Worm (Caenorhabditis elegans) whole organism, L2 larva: Measurements from ENCODE around the gene F07F6.7.

Experiments used
- C34F6.9 ChIP-seq: fragments of 150-350 bp; optimal IDR thresholded peaks from 2 replicates; lab custom pipeline; 2014; ENCODE audit warnings: missing biosample characterization, missing genetic modification characterization
- F13H6.1 ChIP-seq: sonication (generic microtip); optimal IDR thresholded peaks from 2 replicates; lab custom pipeline; 2016; ENCODE audit warnings: missing genetic modification characterization, missing compliant biosample characterization
- R02D3.7 ChIP-seq: fragments of 150-350 bp; optimal IDR thresholded peaks from 2 replicates; lab custom pipeline; 2014; ENCODE audit warnings: missing biosample characterization, missing genetic modification characterization
- Y55F3AM.14 ChIP-seq: fragments of 200-800 bp; sonication (Bioruptor generic); optimal IDR thresholded peaks from 2 replicates; lab custom pipeline; 2018; ENCODE audit warnings: mild to moderate bottlenecking, missing genetic modification characterization, missing compliant biosample characterization
- ZK546.5 ChIP-seq: sonication (generic microtip); optimal IDR thresholded peaks from 2 replicates; lab custom pipeline; 2017; ENCODE audit warnings: missing biosample characterization, missing genetic modification characterization
- alr-1 ChIP-seq: fragments of 150-350 bp; optimal IDR thresholded peaks from 2 replicates; lab custom pipeline; 2014; ENCODE audit warnings: missing biosample characterization, missing genetic modification characterization
- blmp-1 ChIP-seq: sonication (generic microtip); optimal IDR thresholded peaks from 2 replicates; lab custom pipeline; 2017; ENCODE audit warnings: missing genetic modification characterization, mild to moderate bottlenecking, missing compliant biosample characterization, antibody characterized with exemption, moderate library complexity; ENCODE audit not compliant: insufficient read depth
- crh-2 ChIP-seq: sonication (generic microtip); optimal IDR thresholded peaks from 2 replicates; lab custom pipeline; 2017; ENCODE audit warnings: missing biosample characterization, missing genetic modification characterization
- dmd-4 ChIP-seq: sonication (generic microtip); optimal IDR thresholded peaks from 2 replicates; lab custom pipeline; 2017; ENCODE audit warnings: missing biosample characterization, missing genetic modification characterization
- elt-1 ChIP-seq: fragments of 150-350 bp; optimal IDR thresholded peaks from 2 replicates; lab custom pipeline; 2014; ENCODE audit warnings: missing biosample characterization, missing genetic modification characterization
- fos-1 ChIP-seq: fragments of 150-350 bp; optimal IDR thresholded peaks from 2 replicates; lab custom pipeline; 2014; ENCODE audit warnings: missing biosample characterization, missing genetic modification characterization
- gmeb-1 ChIP-seq: fragments of 150-350 bp; optimal IDR thresholded peaks from 2 replicates; lab custom pipeline; 2014; ENCODE audit warnings: missing biosample characterization, missing genetic modification characterization
- lin-11 ChIP-seq: fragments of 150-350 bp; sonication (generic microtip); optimal IDR thresholded peaks from 2 replicates; lab custom pipeline; 2014; ENCODE audit warnings: missing biosample characterization, missing genetic modification characterization, inconsistent platforms, mixed read lengths
- lin-13 ChIP-seq: fragments of 150-350 bp; optimal IDR thresholded peaks from 2 replicates; lab custom pipeline; 2014; ENCODE audit warnings: missing biosample characterization, missing genetic modification reagents, missing genetic modification characterization
- lsy-2 ChIP-seq, 2 experiments: fragments of 150-350 bp in 1 of 2; sonication (generic microtip) in 1 of 2; optimal IDR thresholded peaks; 2 replicates each; lab custom pipeline; 2014 to 2017; ENCODE audit warnings: missing biosample characterization in 2 of 2, missing genetic modification characterization in 2 of 2
- mbf-1 ChIP-seq: sonication (generic microtip); optimal IDR thresholded peaks from 2 replicates; lab custom pipeline; 2017; ENCODE audit warnings: missing biosample characterization, missing genetic modification characterization
- mdl-1 ChIP-seq, 2 experiments: fragments of 150-350 bp in 1 of 2; sonication (generic microtip) in 1 of 2; optimal IDR thresholded peaks; 2 replicates each; lab custom pipeline; 2017; ENCODE audit warnings: missing biosample characterization in 2 of 2, missing genetic modification characterization in 2 of 2
- nhr-12 ChIP-seq: fragments of 150-350 bp; optimal IDR thresholded peaks from 2 replicates; lab custom pipeline; 2014; ENCODE audit warnings: missing biosample characterization, missing genetic modification characterization
- nhr-129 ChIP-seq: fragments of 150-350 bp; optimal IDR thresholded peaks from 2 replicates; lab custom pipeline; 2014; ENCODE audit warnings: missing biosample characterization, missing genetic modification characterization
- nhr-237 ChIP-seq: fragments of 150-350 bp; optimal IDR thresholded peaks from 2 replicates; lab custom pipeline; 2014; ENCODE audit warnings: missing biosample characterization, missing genetic modification characterization
- nhr-25 ChIP-seq: fragments of 150-350 bp; sonication (generic microtip); optimal IDR thresholded peaks from 3 replicates; lab custom pipeline; 2014; ENCODE audit warnings: missing biosample characterization, missing genetic modification characterization
- nhr-77 ChIP-seq: fragments of 150-350 bp; optimal IDR thresholded peaks from 2 replicates; lab custom pipeline; 2014; ENCODE audit warnings: missing biosample characterization, missing genetic modification characterization
- sem-4 ChIP-seq: fragments of 150-350 bp; optimal IDR thresholded peaks from 2 replicates; lab custom pipeline; 2014; ENCODE audit warnings: missing biosample characterization, missing genetic modification reagents, missing genetic modification characterization
- sma-3 ChIP-seq: sonication (generic microtip); optimal IDR thresholded peaks from 2 replicates; lab custom pipeline; 2016; ENCODE audit warnings: missing genetic modification reagents, missing genetic modification characterization, missing compliant biosample characterization
- sma-9 ChIP-seq, 2 experiments: fragments of 150-350 bp in 1 of 2; sonication (generic microtip) in 1 of 2; optimal IDR thresholded peaks; 2 replicates each; lab custom pipeline; 2014 to 2016; ENCODE audit warnings: missing genetic modification characterization in 2 of 2, mild to moderate bottlenecking in 1 of 2, missing biosample characterization in 1 of 2, missing compliant biosample characterization in 1 of 2, missing genetic modification reagents in 1 of 2, moderate library complexity in 1 of 2
- snpc-4 ChIP-seq: fragments of 150-350 bp; optimal IDR thresholded peaks from 2 replicates; lab custom pipeline; 2014; ENCODE audit warnings: missing biosample characterization, missing genetic modification characterization
- unc-55 ChIP-seq: fragments of 150-350 bp; sonication (generic microtip); optimal IDR thresholded peaks from 3 replicates; lab custom pipeline; 2014; ENCODE audit warnings: missing biosample characterization, missing genetic modification reagents, missing genetic modification characterization
- zag-1 ChIP-seq: fragments of 150-350 bp; optimal IDR thresholded peaks from 2 replicates; lab custom pipeline; 2014; ENCODE audit warnings: missing biosample characterization, missing genetic modification characterization
- ztf-4 ChIP-seq: fragments of 150-350 bp; optimal IDR thresholded peaks from 2 replicates; lab custom pipeline; 2014; ENCODE audit warnings: missing biosample characterization, missing genetic modification characterization

The F07F6.7 gene

ce11 chrII:5423832-5424231, at the start of gene F07F6.7:
Gene F07F6.7 (minus strand): TSS chrII:5423858.
- TF ChIP-seq nhr-25 (peak; percentile 13), sem-4 (tag; lab: Kevin White, UChicago) (peak; percentile 7), nhr-12 (tag; lab: Kevin White, UChicago) (no peak), snpc-4 (tag; lab: Kevin White, UChicago) (no peak), ztf-4 (tag; lab: Kevin White, UChicago) (peak; percentile 12), lsy-2 (tag; optimal IDR thresholded peaks at IDR 0.05; lab: Kevin White, UChicago) (peak in 1 of 2 experiments; percentile 33)

DNA sequence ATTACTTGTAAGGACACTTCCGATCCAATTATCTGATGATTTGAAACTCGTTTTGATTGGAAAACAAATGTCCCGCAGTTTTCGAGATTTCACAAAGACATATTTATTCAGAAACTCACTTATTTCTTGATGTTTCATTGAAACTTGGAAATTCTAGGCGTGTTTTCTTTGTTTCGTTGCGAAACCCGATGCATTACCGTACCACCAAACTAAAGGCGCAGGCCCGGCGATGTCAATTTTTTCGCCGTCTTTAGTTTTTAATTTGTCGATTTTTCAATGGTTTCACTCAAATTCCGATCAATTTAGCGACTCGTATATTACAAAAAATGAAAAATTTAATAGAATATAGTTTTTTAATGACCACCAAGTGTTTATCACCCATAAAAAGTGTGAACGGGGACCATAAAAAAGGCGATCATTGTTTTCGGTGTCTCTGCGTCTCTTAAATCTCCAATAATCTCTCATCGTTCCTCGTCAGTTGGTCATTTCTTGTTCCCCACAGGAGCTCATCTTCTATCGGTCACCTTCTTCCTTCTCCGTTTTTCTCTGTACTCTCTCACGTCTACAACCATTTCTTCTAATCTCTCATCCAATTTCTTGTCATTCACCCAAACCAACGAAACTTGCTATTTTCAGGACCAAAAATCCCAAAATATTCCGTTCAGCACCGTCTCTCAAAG, 42.2 kb upstream of the F07F6.7 start, which contains the start of gene clr-1:
TSS of gene clr-1 (plus strand) at position 630 of the 680 bp plus-strand sequence.
- peak; percentile 13 for TF ChIP-seq F13H6.1 (tag; lab: Kevin White, UChicago)
- TF ChIP-seq gmeb-1 (tag; lab: Kevin White, UChicago): no peak

DNA sequence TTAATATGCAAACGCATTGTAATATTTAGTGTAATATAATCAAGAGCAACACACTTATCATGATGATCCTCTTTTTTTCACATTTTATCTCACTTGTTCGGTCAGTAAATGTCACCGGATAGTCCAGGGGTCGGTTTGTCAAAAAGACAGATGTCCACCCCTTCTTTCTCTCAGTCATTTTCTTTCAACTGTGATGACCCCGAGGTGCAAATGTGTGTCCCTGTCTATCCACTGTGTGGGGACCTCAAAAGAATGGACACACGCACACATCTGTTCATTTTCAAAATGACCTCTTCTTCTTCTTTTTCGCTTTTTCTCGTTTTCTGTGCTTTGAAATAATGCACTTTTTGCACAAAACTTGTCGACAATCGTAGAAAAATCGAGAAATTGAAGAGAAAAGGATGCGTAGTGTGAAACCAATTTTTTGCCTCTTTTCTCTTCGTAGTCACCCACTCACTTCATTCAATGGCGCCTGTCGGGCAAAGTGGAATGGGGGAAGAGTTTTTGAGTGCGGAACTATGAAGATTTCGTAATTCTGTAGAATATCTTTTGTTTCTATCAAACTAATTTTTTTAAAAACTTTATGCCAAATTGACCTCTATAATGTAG, 40.1 kb upstream of the F07F6.7 start:
- TF ChIP-seq C34F6.9 (tag; lab: Kevin White, UChicago) (peak; percentile 23), unc-55 (GFP tag; lab: Kevin White, UChicago) (peak; percentile 41), nhr-12 (tag; lab: Kevin White, UChicago) (no peak), mdl-1 (tag; optimal IDR thresholded peaks at IDR 0.05; lab: Kevin White, UChicago) (no peak), elt-1 (no peak), nhr-129 (tag; lab: Kevin White, UChicago) (peak; percentile 43), lin-11 (tag; lab: Kevin White, UChicago) (no peak), crh-2 (tag; lab: Kevin White, UChicago) (no peak), lsy-2 (tag; optimal IDR thresholded peaks at IDR 0.05; lab: Kevin White, UChicago) (peak in 1 of 2 experiments; percentile 46), gmeb-1 (tag; lab: Kevin White, UChicago) (no peak), ztf-4 (tag; lab: Kevin White, UChicago) (no peak), F13H6.1 (tag; lab: Kevin White, UChicago) (peak; percentile 44), zag-1 (peak; percentile 32), sem-4 (tag; lab: Kevin White, UChicago) (peak; percentile 49)

- no peak for TF ChIP-seq nhr-25
- no peak for TF ChIP-seq alr-1 (tag; lab: Kevin White, UChicago)
- no peak for TF ChIP-seq R02D3.7 (tag; lab: Kevin White, UChicago)
- no peak for TF ChIP-seq lin-13
- TF ChIP-seq elt-1: no peak
- peak; percentile 46 for TF ChIP-seq F13H6.1 (tag; lab: Kevin White, UChicago)
- no peak for TF ChIP-seq blmp-1 (tag; lab: Kevin White, UChicago)
- TF ChIP-seq fos-1 (tag; lab: Kevin White, UChicago): peak; percentile 44
- TF ChIP-seq ZK546.5 (tag; lab: Kevin White, UChicago): no peak
- TF ChIP-seq nhr-129 (tag; lab: Kevin White, UChicago): no peak
- TF ChIP-seq nhr-77 (tag; lab: Kevin White, UChicago): no peak
- no peak for TF ChIP-seq mbf-1
- no peak for TF ChIP-seq Y55F3AM.14 (GFP tag; lab: Kevin White, UChicago)
- no peak for TF ChIP-seq C34F6.9 (tag; lab: Kevin White, UChicago)
Observed at ce11 chrII:5460911-5461310, 37.3 kb upstream of the F07F6.7 start.

ce11 chrII:5459534-5459933, 35.9 kb upstream of the F07F6.7 start:
- TF ChIP-seq blmp-1 (tag; lab: Kevin White, UChicago) (peak; percentile 60), sma-9 (GFP tag; optimal IDR thresholded peaks at IDR 0.05; lab: Kevin White, UChicago) (peak; percentile 9), sma-9 (tag; optimal IDR thresholded peaks at IDR 0.05; lab: Kevin White, UChicago) (no peak), nhr-237 (tag; lab: Kevin White, UChicago) (no peak), sma-3 (peak; percentile 68), C34F6.9 (tag; lab: Kevin White, UChicago) (no peak), fos-1 (tag; lab: Kevin White, UChicago) (peak; percentile 43), ztf-4 (tag; lab: Kevin White, UChicago) (no peak), dmd-4 (tag; lab: Kevin White, UChicago) (no peak)
- TF ChIP-seq, all 48 proteins: peak for 4
